Worm (Caenorhabditis elegans) whole organism, early embryonic: ENCODE data around the gene T16G1.13.

Source experiments
- B0310.2 ChIP-seq: sonication (generic microtip); optimal IDR thresholded peaks from 2 replicates; lab custom pipeline; 2016; ENCODE audit warnings: mild to moderate bottlenecking, missing genetic modification characterization, missing compliant biosample characterization
- aly-1 ChIP-seq: sonication (generic microtip); optimal IDR thresholded peaks from 2 replicates; lab custom pipeline; 2016; ENCODE audit warnings: missing genetic modification characterization, missing compliant biosample characterization
- ama-1 ChIP-seq: fragments of 150-350 bp; optimal IDR thresholded peaks from 2 replicates; lab custom pipeline; 2014
- ceh-13 ChIP-seq: fragments of 200-800 bp; sonication (Bioruptor generic); optimal IDR thresholded peaks from 2 replicates; lab custom pipeline; 2018; ENCODE audit warnings: mild to moderate bottlenecking, missing genetic modification characterization, missing compliant biosample characterization
- ets-7 ChIP-seq: sonication (generic microtip); optimal IDR thresholded peaks from 2 replicates; lab custom pipeline; 2016; ENCODE audit warnings: missing genotype, missing genetic modification characterization, missing compliant biosample characterization
- flt-1 ChIP-seq: fragments of 200-800 bp; sonication (Bioruptor generic); IDR thresholded peaks from 2 replicates; pipeline ENCODE4 v1.3.6; 2022; ENCODE audit warnings: missing genetic modification characterization, missing compliant biosample characterization
- hmg-4 ChIP-seq: fragments of 200-800 bp; sonication (Bioruptor generic); optimal IDR thresholded peaks from 2 replicates; lab custom pipeline; 2018; ENCODE audit warnings: mild to moderate bottlenecking, missing genetic modification characterization, missing compliant biosample characterization
- hnd-1 ChIP-seq: sonication (generic microtip); optimal IDR thresholded peaks from 2 replicates; lab custom pipeline; 2016; ENCODE audit warnings: missing genetic modification characterization, missing compliant biosample characterization
- scrt-1 ChIP-seq: fragments of 200-800 bp; sonication (Bioruptor generic); IDR thresholded peaks from 2 replicates; pipeline ENCODE4 v1.3.6; 2022; ENCODE audit warnings: missing genetic modification characterization, missing compliant biosample characterization
- sea-1 ChIP-seq: fragments of 200-800 bp; sonication (Bioruptor generic); conservative IDR thresholded peaks from 2 replicates; pipeline ENCODE4 v1.3.6; 2022; ENCODE audit warnings: missing genetic modification characterization, missing compliant biosample characterization
- tbx-11 ChIP-seq: fragments of 200-800 bp; sonication (Bioruptor generic); IDR thresholded peaks from 2 replicates; pipeline ENCODE4 v1.3.6; 2022; ENCODE audit warnings: missing genetic modification characterization, missing compliant biosample characterization
- tbx-37 ChIP-seq: fragments of 200-800 bp; sonication (Bioruptor generic); conservative IDR thresholded peaks from 2 replicates; pipeline ENCODE4 v1.3.6; 2022; ENCODE audit warnings: missing genetic modification reagents, missing genetic modification characterization, missing compliant biosample characterization
- tra-4 ChIP-seq: sonication (generic microtip); optimal IDR thresholded peaks from 2 replicates; lab custom pipeline; 2017; ENCODE audit warnings: missing genetic modification characterization, missing compliant biosample characterization

T16G1.13 gene

DNA sequence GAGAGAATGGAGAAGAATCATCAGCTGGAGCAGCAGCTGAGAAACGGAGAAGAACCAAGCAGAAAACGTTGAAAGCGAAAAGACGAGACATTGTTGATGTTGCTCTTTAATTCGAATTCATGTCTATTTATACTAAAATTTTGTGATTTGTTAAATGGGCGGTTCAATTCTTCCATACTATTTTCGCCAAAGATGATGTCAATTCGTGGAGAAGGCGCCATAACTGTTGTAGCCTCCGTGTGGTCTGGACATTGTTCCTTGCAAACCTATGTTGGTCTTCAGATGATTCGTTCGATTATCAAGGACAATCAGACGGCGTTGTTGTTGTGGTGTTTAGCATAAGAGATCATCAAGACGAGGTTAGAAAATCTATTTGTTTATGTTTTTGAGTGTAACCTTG lies 47.7 kb downstream of the T16G1.13 start, which contains the start of gene far-3:
TSS of gene far-3 (minus strand) at position 101 of the 400 bp plus-strand sequence.
- TF ChIP-seq aly-1 (tag; lab: Kevin White, UChicago) (no peak), ceh-13 (GFP tag; lab: Kevin White, UChicago) (no peak), flt-1 (GFP tag; lab: Robert Waterston, UW) (no peak), ets-7 (tag; lab: Kevin White, UChicago) (no peak), hnd-1 (no peak), B0310.2 (tag; lab: Kevin White, UChicago) (no peak), sea-1 (GFP tag; lab: Robert Waterston, UW) (no peak), tbx-11 (GFP tag; lab: Robert Waterston, UW) (no peak), scrt-1 (GFP tag; lab: Robert Waterston, UW) (no peak), tra-4 (tag; lab: Kevin White, UChicago) (no peak), ama-1 (lab: Kevin White, UChicago) (no peak), tbx-37 (GFP tag; lab: Robert Waterston, UW) (no peak), hmg-4 (GFP tag; lab: Kevin White, UChicago) (no peak)

- TF ChIP-seq hnd-1 (no peak), scrt-1 (GFP tag; lab: Robert Waterston, UW) (no peak), aly-1 (tag; lab: Kevin White, UChicago) (no peak), hmg-4 (GFP tag; lab: Kevin White, UChicago) (no peak)
These were observed 49.9 kb downstream of the T16G1.13 start, which contains the start of gene far-4 for ce11 chrV:12999559-12999958. TSS of gene far-4 (minus strand) at chrV:12999659.
